Fruit fly (Drosophila melanogaster) whole organism, prepupa: ENCODE results near the gene CG32260.

Source experiments
- CG4318 ChIP-seq: fragments of 200-800 bp; sonication (Bioruptor generic); optimal IDR thresholded peaks from 3 replicates; lab custom pipeline; 2017; ENCODE audit warnings: missing biosample characterization, mild to moderate bottlenecking, missing genetic modification characterization
- CG6854 ChIP-seq: fragments of 200-800 bp; sonication (Bioruptor generic); optimal IDR thresholded peaks from 2 replicates; lab custom pipeline; 2017; ENCODE audit warnings: missing biosample characterization, mild to moderate bottlenecking, missing genetic modification characterization
- CG7368 ChIP-seq: fragments of 200-800 bp; sonication (Bioruptor generic); optimal IDR thresholded peaks from 3 replicates; lab custom pipeline; 2016; ENCODE audit warnings: missing biosample characterization, missing genetic modification characterization
- CG9139 ChIP-seq: fragments of 200-800 bp; sonication (Bioruptor generic); optimal IDR thresholded peaks from 3 replicates; lab custom pipeline; 2017; ENCODE audit warnings: missing biosample characterization, mild to moderate bottlenecking, missing genetic modification characterization
- Hr38 ChIP-seq: sonication (Bioruptor generic); optimal IDR thresholded peaks from 2 replicates; lab custom pipeline; 2016; ENCODE audit warnings: missing biosample characterization, missing genetic modification characterization
- Hr39 ChIP-seq: fragments of 200-800 bp; sonication (Bioruptor generic); optimal IDR thresholded peaks from 2 replicates; lab custom pipeline; 2016; ENCODE audit warnings: missing biosample characterization, missing genetic modification characterization
- fd59A ChIP-seq: fragments of 200-800 bp; sonication (Bioruptor generic); optimal IDR thresholded peaks from 2 replicates; lab custom pipeline; 2017; ENCODE audit warnings: missing biosample characterization, mild to moderate bottlenecking, missing genetic modification characterization, missing genetic modification reagents
- vri ChIP-seq: fragments of 200-800 bp; sonication (Bioruptor generic); optimal IDR thresholded peaks from 3 replicates; lab custom pipeline; 2016; ENCODE audit warnings: missing biosample characterization, mild to moderate bottlenecking, missing genetic modification characterization

dm6 chr3L:4184563-4184962 is 42.4 kb downstream of the CG32260 start, which contains the start of gene Teh3:
- TF ChIP-seq CG9139 (GFP tag; lab: Kevin White, UChicago) = no peak
- TF ChIP-seq Hr38 (GFP tag; lab: Kevin White, UChicago) = no peak
- no peak for TF ChIP-seq CG4318 (GFP tag; lab: Kevin White, UChicago)
- no peak for TF ChIP-seq CG7368 (GFP tag; lab: Kevin White, UChicago)
- no peak for TF ChIP-seq fd59A (GFP tag; lab: Kevin White, UChicago)
- TF ChIP-seq CG6854 (GFP tag; lab: Kevin White, UChicago) = no peak
- no peak for TF ChIP-seq vri (GFP tag; lab: Kevin White, UChicago)
- no peak for TF ChIP-seq Hr39 (GFP tag; lab: Kevin White, UChicago)
